Worm (Caenorhabditis elegans): ENCODE data around the gene F54F2.7.

Gene F54F2.7

ce11 chrIII:8765030-8765429, 42.1 kb downstream of the F54F2.7 start:
- TF ChIP-seq unc-42 (tag; optimal IDR thresholded peaks at IDR 0.05) = no peak
- TF ChIP-seq hlh-8 (tag; optimal IDR thresholded peaks at IDR 0.05) = peak; percentile 71

- TF ChIP-seq sdc-2 (tag; optimal IDR thresholded peaks at IDR 0.05) (no peak), K02D7.2 (tag; optimal IDR thresholded peaks at IDR 0.05) (no peak), mec-3 (tag; optimal IDR thresholded peaks at IDR 0.05; ENCODE audit: borderline replicate concordance) (no peak), odd-2 (tag; optimal IDR thresholded peaks at IDR 0.05) (no peak), elt-4 (tag; optimal IDR thresholded peaks at IDR 0.05) (no peak)
These were observed 44.0 kb downstream of the F54F2.7 start for ce11 chrIII:8763111-8763510.

- TF ChIP-seq unc-3 (GFP tag; conservative IDR thresholded peaks at IDR 0.05) = no peak
- TF ChIP-seq unc-3 (tag; optimal IDR thresholded peaks at IDR 0.05) = no peak
- no peak for TF ChIP-seq hlh-6 (tag; optimal IDR thresholded peaks at IDR 0.05)
- TF ChIP-seq ama-1 (optimal IDR thresholded peaks at IDR 0.05) = no peak
- TF ChIP-seq ceh-24 (tag; optimal IDR thresholded peaks at IDR 0.05) = no peak
- no peak for TF ChIP-seq sdc-2 (tag; optimal IDR thresholded peaks at IDR 0.05)
- no peak for TF ChIP-seq pax-1 (tag; optimal IDR thresholded peaks at IDR 0.05)
- TF ChIP-seq mec-3 (tag; optimal IDR thresholded peaks at IDR 0.05; ENCODE audit: borderline replicate concordance) = no peak
- TF ChIP-seq rnt-1 (tag; optimal IDR thresholded peaks at IDR 0.05) = no peak
- no peak for TF ChIP-seq ceh-22 (tag; optimal IDR thresholded peaks at IDR 0.05)
- no peak for TF ChIP-seq odd-2 (tag; optimal IDR thresholded peaks at IDR 0.05)
- no peak for TF ChIP-seq pat-9 (tag; optimal IDR thresholded peaks at IDR 0.05)
- TF ChIP-seq sox-2 (GFP tag; IDR thresholded peaks at IDR 0.05) = no peak
- TF ChIP-seq tbx-2 (tag; optimal IDR thresholded peaks at IDR 0.05) = no peak
- TF ChIP-seq dve-1 (tag; optimal IDR thresholded peaks at IDR 0.05) = no peak
- no peak for TF ChIP-seq C38D4.7 (GFP tag; optimal IDR thresholded peaks at IDR 0.05)
- no peak for TF ChIP-seq K02D7.2 (tag; optimal IDR thresholded peaks at IDR 0.05)
- TF ChIP-seq ceh-34 (tag; optimal IDR thresholded peaks at IDR 0.05) = no peak
These were observed 45.1 kb downstream of the F54F2.7 start for ce11 chrIII:8762016-8762415.

- no peak for TF ChIP-seq ceh-18 (tag; optimal IDR thresholded peaks at IDR 0.05)
- TF ChIP-seq syd-9 (tag; optimal IDR thresholded peaks at IDR 0.05) = no peak
- no peak for TF ChIP-seq tbx-2 (tag; optimal IDR thresholded peaks at IDR 0.05)
- peak; percentile 14 for TF ChIP-seq hlh-8 (tag; optimal IDR thresholded peaks at IDR 0.05)
- no peak for TF ChIP-seq nfya-1 (tag; optimal IDR thresholded peaks at IDR 0.05)
- TF ChIP-seq hlh-15 (tag; optimal IDR thresholded peaks at IDR 0.05) = no peak
- TF ChIP-seq C38D4.7 (GFP tag; optimal IDR thresholded peaks at IDR 0.05) = no peak
These were observed 46.0 kb downstream of the F54F2.7 start, which contains the start of gene aak-1 for ce11 chrIII:8761040-8761654. Gene aak-1, minus strand, starts transcription at chrIII:8761090.
